Worm (Caenorhabditis elegans): ENCODE results near the gene srg-13.

DNA sequence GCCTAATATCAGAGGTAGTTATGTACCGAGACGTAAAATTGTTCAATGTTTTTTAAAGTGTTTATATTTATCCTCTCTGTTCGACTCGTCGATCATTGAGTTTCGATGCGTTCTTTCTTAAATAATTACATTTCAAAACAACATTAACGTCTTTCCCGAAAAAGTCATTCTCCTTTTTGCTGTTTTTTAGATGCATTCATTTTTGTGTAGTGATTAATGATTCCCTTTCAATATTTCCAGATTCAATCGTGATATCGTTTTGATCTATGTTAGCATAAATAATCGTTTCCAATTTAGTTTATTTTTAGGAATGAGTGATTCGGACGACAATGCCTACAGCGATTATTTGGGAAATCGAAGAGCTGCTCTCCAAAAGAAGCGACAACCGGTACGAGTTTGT, 21.6 kb downstream of the srg-13 start, which contains the start of gene T04A8.8:
- TF ChIP-seq set-16 (GFP tag; IDR thresholded peaks at IDR 0.05): no peak
- no peak for TF ChIP-seq zag-1 (tag; optimal IDR thresholded peaks at IDR 0.05)
- no peak for TF ChIP-seq lin-13 (GFP tag; optimal IDR thresholded peaks at IDR 0.05)
- TF ChIP-seq nhr-25 (tag; optimal IDR thresholded peaks at IDR 0.05; ENCODE audit: borderline replicate concordance, insufficient read depth): no peak
- no peak for TF ChIP-seq arid-1 (GFP tag; conservative IDR thresholded peaks at IDR 0.05)
- TF ChIP-seq skn-1 (tag; optimal IDR thresholded peaks at IDR 0.05): no peak
- no peak for TF ChIP-seq nhr-11 (tag; optimal IDR thresholded peaks at IDR 0.05)
- no peak for TF ChIP-seq aha-1 (tag)
- TF ChIP-seq nhr-28 (tag; optimal IDR thresholded peaks at IDR 0.05): no peak
- no peak for TF ChIP-seq fos-1 (tag; optimal IDR thresholded peaks at IDR 0.05)

All from whole organism, L4 larva.